Worm (Caenorhabditis elegans) whole organism, early embryonic: Measurements from ENCODE around the gene clc-9.
"Not testable (repeated sequence)": the region's sequence is repeated elsewhere in the genome, so short reads cannot be mapped to it uniquely, and the experiment has no call there.

Experiments
- B0310.2 ChIP-seq: sonication (generic microtip); optimal IDR thresholded peaks from 2 replicates; lab custom pipeline; 2016; ENCODE audit warnings: mild to moderate bottlenecking, missing genetic modification characterization, missing compliant biosample characterization
- aly-1 ChIP-seq: sonication (generic microtip); optimal IDR thresholded peaks from 2 replicates; lab custom pipeline; 2016; ENCODE audit warnings: missing genetic modification characterization, missing compliant biosample characterization
- ama-1 ChIP-seq: fragments of 150-350 bp; optimal IDR thresholded peaks from 2 replicates; lab custom pipeline; 2014
- ceh-13 ChIP-seq: fragments of 200-800 bp; sonication (Bioruptor generic); optimal IDR thresholded peaks from 2 replicates; lab custom pipeline; 2018; ENCODE audit warnings: mild to moderate bottlenecking, missing genetic modification characterization, missing compliant biosample characterization
- ceh-36 ChIP-seq: sonication (generic microtip); optimal IDR thresholded peaks from 2 replicates; lab custom pipeline; 2016; ENCODE audit warnings: missing genetic modification characterization, inconsistent platforms, missing compliant biosample characterization
- flt-1 ChIP-seq: fragments of 200-800 bp; sonication (Bioruptor generic); IDR thresholded peaks from 2 replicates; pipeline ENCODE4 v1.3.6; 2022; ENCODE audit warnings: missing genetic modification characterization, missing compliant biosample characterization
- hmg-4 ChIP-seq: fragments of 200-800 bp; sonication (Bioruptor generic); optimal IDR thresholded peaks from 2 replicates; lab custom pipeline; 2018; ENCODE audit warnings: mild to moderate bottlenecking, missing genetic modification characterization, missing compliant biosample characterization
- pes-1 ChIP-seq: fragments of 200-800 bp; sonication (Bioruptor generic); IDR thresholded peaks from 2 replicates; pipeline ENCODE4 v1.3.6; 2022; ENCODE audit warnings: missing genetic modification reagents, missing genetic modification characterization, missing compliant biosample characterization
- tbx-11 ChIP-seq: fragments of 200-800 bp; sonication (Bioruptor generic); IDR thresholded peaks from 2 replicates; pipeline ENCODE4 v1.3.6; 2022; ENCODE audit warnings: missing genetic modification characterization, missing compliant biosample characterization
- tra-4 ChIP-seq: sonication (generic microtip); optimal IDR thresholded peaks from 2 replicates; lab custom pipeline; 2017; ENCODE audit warnings: missing genetic modification characterization, missing compliant biosample characterization

ce11 chrIV:11154425-11155114 lies 41.8 kb downstream of the clc-9 start, which contains the start of gene C08F8.3:
- not testable (repeated sequence) for TF ChIP-seq aly-1; flt-1 (GFP tag; lab: Robert Waterston, UW); ceh-13 (GFP tag; lab: Kevin White, UChicago); B0310.2 (tag; lab: Kevin White, UChicago); ama-1 (lab: Kevin White, UChicago); pes-1 (GFP tag; lab: Robert Waterston, UW); tbx-11 (GFP tag; lab: Robert Waterston, UW); hmg-4 (GFP tag; lab: Kevin White, UChicago); tra-4 (tag; lab: Kevin White, UChicago); ceh-36
